Worm (Caenorhabditis elegans): Measurements from ENCODE around the gene F53C3.1.

DNA sequence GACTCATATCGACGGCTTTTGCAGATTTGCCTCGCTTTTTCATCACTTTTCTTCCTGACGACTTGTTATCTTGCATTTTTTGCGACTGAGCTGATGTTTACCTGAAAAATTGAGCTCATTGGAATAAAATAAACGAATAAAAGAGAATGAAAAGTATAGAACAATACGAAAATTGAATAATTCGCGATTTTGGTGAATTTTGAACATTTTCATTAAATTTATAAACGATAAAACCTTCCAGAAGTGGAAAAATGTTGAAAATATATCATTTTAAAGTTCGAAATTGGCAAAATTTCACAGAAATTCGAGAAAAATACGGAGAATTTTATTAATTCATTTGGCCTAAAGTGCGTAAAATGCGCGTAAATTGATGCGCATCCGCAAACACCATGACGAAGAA, 21.8 kb downstream of the F53C3.1 start, which contains the start of gene Y14H12B.2:
- TF ChIP-seq egl-27 (tag; optimal IDR thresholded peaks at IDR 0.05) (no peak), snpc-4 (tag; optimal IDR thresholded peaks at IDR 0.05) (no peak), egl-5 (tag; optimal IDR thresholded peaks at IDR 0.05) (no peak), aly-2 (tag; optimal IDR thresholded peaks at IDR 0.05) (no peak)

Measured in whole organism, L3 larva.